Worm (Caenorhabditis elegans): ENCODE data around the gene ZK470.2.

DNA sequence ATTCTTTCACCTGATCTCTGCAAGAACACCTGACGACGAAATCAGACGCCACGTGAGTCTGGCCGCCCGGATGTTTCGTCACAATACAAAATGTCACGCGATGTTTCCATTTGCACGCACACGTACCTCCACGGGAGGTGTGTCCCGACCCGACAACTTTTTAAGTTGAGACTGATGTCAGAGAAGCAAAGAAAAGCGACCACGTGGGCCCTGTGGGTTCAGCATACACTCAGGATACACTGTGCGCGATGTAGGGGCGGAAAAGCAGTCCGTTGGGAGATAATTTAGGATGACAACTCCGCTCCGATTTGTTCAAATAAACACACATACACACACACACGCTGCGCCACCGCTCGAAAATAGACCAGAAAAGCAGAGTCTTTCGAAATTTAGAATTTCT, 7.2 kb downstream of the ZK470.2 start:
- TF ChIP-seq egl-27 (tag; optimal IDR thresholded peaks at IDR 0.05) (no peak), lin-11 (tag; optimal IDR thresholded peaks at IDR 0.05) (peak; percentile 85), crh-2 (tag; optimal IDR thresholded peaks at IDR 0.05) (peak; percentile 74)
